Worm (Caenorhabditis elegans) whole organism, L3 larva: Measurements from ENCODE around the gene stc-1.

Experiments
- R02D3.7 ChIP-seq: fragments of 150-350 bp; optimal IDR thresholded peaks from 2 replicates; lab custom pipeline; 2014; ENCODE audit warnings: missing biosample characterization, missing genetic modification characterization
- ama-1 ChIP-seq: fragments of 150-350 bp; optimal IDR thresholded peaks from 2 replicates; lab custom pipeline; 2018
- ceh-28 ChIP-seq: fragments of 150-350 bp; optimal IDR thresholded peaks from 2 replicates; lab custom pipeline; 2014; ENCODE audit warnings: missing biosample characterization, missing genetic modification reagents, missing genetic modification characterization
- ceh-82 ChIP-seq: fragments of 150-350 bp; optimal IDR thresholded peaks from 2 replicates; lab custom pipeline; 2014; ENCODE audit warnings: missing biosample characterization, missing genetic modification characterization
- ceh-9 ChIP-seq: sonication (generic microtip); optimal IDR thresholded peaks from 2 replicates; lab custom pipeline; 2018; ENCODE audit warnings: missing biosample characterization, missing genetic modification characterization
- egl-27 ChIP-seq: sonication (generic microtip); optimal IDR thresholded peaks from 4 replicates; lab custom pipeline; 2017; ENCODE audit warnings: missing biosample characterization, missing genetic modification reagents, missing genetic modification characterization
- egl-5 ChIP-seq: fragments of 150-350 bp; optimal IDR thresholded peaks from 2 replicates; lab custom pipeline; 2017; ENCODE audit warnings: missing biosample characterization, missing genetic modification reagents, missing genetic modification characterization, inconsistent platforms
- elt-1 ChIP-seq: fragments of 150-350 bp; optimal IDR thresholded peaks from 2 replicates; lab custom pipeline; 2014; ENCODE audit warnings: missing biosample characterization, missing genetic modification characterization
- elt-2 ChIP-seq: sonication (generic microtip); optimal IDR thresholded peaks from 2 replicates; lab custom pipeline; 2016; ENCODE audit warnings: missing genetic modification reagents, mild to moderate bottlenecking, missing genetic modification characterization, missing compliant biosample characterization
- elt-3 ChIP-seq, 3 experiments: fragments of 150-350 bp in 1 of 3; sonication (generic microtip) in 2 of 3; optimal IDR thresholded peaks; 2 replicates in 2 of 3; 4 replicates in 1 of 3; lab custom pipeline; 2014 to 2017; ENCODE audit warnings: missing biosample characterization in 3 of 3, missing genetic modification characterization in 3 of 3
- fos-1 ChIP-seq: fragments of 150-350 bp; optimal IDR thresholded peaks from 2 replicates; lab custom pipeline; 2014; ENCODE audit warnings: missing biosample characterization, missing genetic modification characterization
- jun-1 ChIP-seq: fragments of 150-350 bp; optimal IDR thresholded peaks from 2 replicates; lab custom pipeline; 2014; ENCODE audit warnings: missing biosample characterization, missing genetic modification reagents, missing genetic modification characterization
- lin-15B ChIP-seq: fragments of 150-350 bp; optimal IDR thresholded peaks from 2 replicates; lab custom pipeline; 2014; ENCODE audit warnings: missing biosample characterization, missing genetic modification characterization
- lsy-12 ChIP-seq: sonication (generic microtip); optimal IDR thresholded peaks from 2 replicates; lab custom pipeline; 2016; ENCODE audit warnings: mild to moderate bottlenecking, missing genetic modification characterization, missing compliant biosample characterization
- mdl-1 ChIP-seq: fragments of 150-350 bp; optimal IDR thresholded peaks from 2 replicates; lab custom pipeline; 2014; ENCODE audit warnings: missing biosample characterization, missing genetic modification characterization
- nfya-1 ChIP-seq: sonication (generic microtip); optimal IDR thresholded peaks from 2 replicates; lab custom pipeline; 2017; ENCODE audit warnings: missing genetic modification characterization, mild to moderate bottlenecking, missing compliant biosample characterization, antibody characterized with exemption, moderate library complexity; ENCODE audit not compliant: insufficient read depth
- nhr-11 ChIP-seq: fragments of 150-350 bp; optimal IDR thresholded peaks from 2 replicates; lab custom pipeline; 2014; ENCODE audit warnings: missing biosample characterization, missing genetic modification characterization
- nhr-12 ChIP-seq: fragments of 150-350 bp; optimal IDR thresholded peaks from 2 replicates; lab custom pipeline; 2014; ENCODE audit warnings: missing biosample characterization, missing genetic modification characterization
- nhr-23 ChIP-seq: fragments of 150-350 bp; optimal IDR thresholded peaks from 2 replicates; lab custom pipeline; 2014; ENCODE audit warnings: missing biosample characterization, missing genetic modification reagents, missing genetic modification characterization
- nhr-237 ChIP-seq: fragments of 150-350 bp; optimal IDR thresholded peaks from 2 replicates; lab custom pipeline; 2014; ENCODE audit warnings: missing biosample characterization, missing genetic modification characterization
- nhr-25 ChIP-seq: sonication (generic microtip); optimal IDR thresholded peaks from 2 replicates; lab custom pipeline; 2017; ENCODE audit warnings: missing biosample characterization, missing genetic modification characterization
- nhr-28 ChIP-seq: fragments of 150-350 bp; optimal IDR thresholded peaks from 2 replicates; lab custom pipeline; 2014; ENCODE audit warnings: missing biosample characterization, missing genetic modification characterization
- nhr-67 ChIP-seq: fragments of 150-350 bp; optimal IDR thresholded peaks from 2 replicates; lab custom pipeline; 2014; ENCODE audit warnings: missing biosample characterization, missing genetic modification characterization
- nhr-76 ChIP-seq: fragments of 150-350 bp; sonication (generic microtip); optimal IDR thresholded peaks from 5 replicates; lab custom pipeline; 2014; ENCODE audit warnings: missing biosample characterization, missing genetic modification characterization
- nhr-77 ChIP-seq: fragments of 150-350 bp; optimal IDR thresholded peaks from 2 replicates; lab custom pipeline; 2014; ENCODE audit warnings: missing biosample characterization, missing genetic modification characterization
- pha-4 ChIP-seq: fragments of 150-350 bp; optimal IDR thresholded peaks from 2 replicates; lab custom pipeline; 2014; ENCODE audit warnings: missing biosample characterization, missing genetic modification reagents, missing genetic modification characterization
- pqm-1 ChIP-seq: fragments of 150-350 bp; optimal IDR thresholded peaks from 2 replicates; lab custom pipeline; 2017; ENCODE audit warnings: missing biosample characterization, missing genetic modification characterization, inconsistent platforms
- sea-2 ChIP-seq: fragments of 150-350 bp; sonication (generic microtip); optimal IDR thresholded peaks from 4 replicates; lab custom pipeline; 2014; ENCODE audit warnings: missing biosample characterization, missing genetic modification reagents, missing genetic modification characterization
- skn-1 ChIP-seq: fragments of 150-350 bp; optimal IDR thresholded peaks from 2 replicates; lab custom pipeline; 2014; ENCODE audit warnings: missing biosample characterization, missing genetic modification characterization
- snpc-4 ChIP-seq: fragments of 150-350 bp; optimal IDR thresholded peaks from 2 replicates; lab custom pipeline; 2014; ENCODE audit warnings: missing biosample characterization, missing genetic modification characterization
- tbx-2 ChIP-seq: sonication (generic microtip); optimal IDR thresholded peaks from 2 replicates; lab custom pipeline; 2016; ENCODE audit warnings: mild to moderate bottlenecking, missing genetic modification characterization, missing compliant biosample characterization
- unc-62 ChIP-seq: fragments of 150-350 bp; sonication (generic microtip); optimal IDR thresholded peaks from 4 replicates; lab custom pipeline; 2014; ENCODE audit warnings: missing biosample characterization, missing genetic modification reagents, missing genetic modification characterization
- ztf-11 ChIP-seq: fragments of 150-350 bp; optimal IDR thresholded peaks from 2 replicates; lab custom pipeline; 2014; ENCODE audit warnings: missing biosample characterization, missing genetic modification characterization
- ztf-4 ChIP-seq: fragments of 150-350 bp; optimal IDR thresholded peaks from 2 replicates; lab custom pipeline; 2014; ENCODE audit warnings: missing biosample characterization, missing genetic modification characterization

stc-1 gene

DNA sequence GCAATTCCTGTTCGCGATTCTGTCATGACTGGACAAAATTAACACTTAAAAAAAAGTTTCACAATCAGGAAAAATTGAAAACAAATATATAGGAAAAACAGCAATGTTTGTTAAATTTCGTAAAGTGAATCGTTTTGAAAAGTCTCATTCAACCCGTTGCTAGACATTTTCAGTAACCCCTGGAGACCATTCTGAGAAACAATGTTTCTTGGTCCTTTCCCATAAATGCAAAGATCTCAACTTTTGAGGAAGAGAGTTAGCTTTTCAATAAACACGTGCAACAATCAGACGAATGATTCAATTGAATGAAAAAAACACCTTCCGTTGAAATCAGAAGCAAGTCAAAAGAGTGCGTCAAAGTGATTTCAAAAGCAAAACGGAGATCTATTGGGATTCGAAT is 44.1 kb upstream of the stc-1 start, which contains the start of gene F28C6.9:
F28C6.9 (minus strand) TSS at position 101 of the 400 bp plus-strand sequence.
- TF ChIP-seq skn-1: no peak

- TF ChIP-seq sea-2 (no peak), snpc-4 (tag; lab: Kevin White, UChicago) (no peak), nhr-67 (tag; lab: Kevin White, UChicago) (no peak)
- TF ChIP-seq, all 47 proteins: peak for 0
Observed at ce11 chrII:8607662-8608061, 41.7 kb upstream of the stc-1 start, which contains the start of gene F28C6.10. TSS of gene F28C6.10 (plus strand) at chrII:8607962.

DNA sequence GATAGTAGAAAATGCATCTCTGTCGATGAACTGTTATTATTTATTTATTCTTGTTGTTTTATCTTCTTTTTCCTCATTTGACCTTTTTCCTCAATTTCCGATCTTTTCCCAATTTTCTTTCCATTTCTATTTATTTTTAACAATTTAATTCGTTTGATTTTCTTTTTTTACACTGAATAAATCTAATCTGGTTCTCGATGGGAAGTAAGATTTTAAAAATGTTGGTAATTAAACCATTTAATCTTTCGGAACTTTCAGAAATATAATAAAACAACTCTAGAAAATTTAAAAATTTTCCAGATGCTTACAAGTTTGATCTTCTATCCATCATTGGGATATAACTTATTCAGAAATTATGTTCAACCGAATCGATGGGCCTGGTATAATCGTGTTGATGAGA is 40.6 kb upstream of the stc-1 start, which contains the start of gene F28C6.8:
F28C6.8 (plus strand) TSS at position 301 of the 400 bp plus-strand sequence.
- no peak for TF ChIP-seq R02D3.7 (tag; lab: Kevin White, UChicago)
- TF ChIP-seq lsy-12 (tag; lab: Kevin White, UChicago): no peak
- no peak for TF ChIP-seq nhr-77 (tag; lab: Kevin White, UChicago)
- no peak for TF ChIP-seq nhr-237 (tag; lab: Kevin White, UChicago)
- TF ChIP-seq nhr-76 (tag; lab: Kevin White, UChicago): no peak
- no peak for TF ChIP-seq egl-5
- TF ChIP-seq nhr-12 (tag; lab: Kevin White, UChicago): no peak
- no peak for TF ChIP-seq egl-27 (tag; lab: Kevin White, UChicago)
- no peak for TF ChIP-seq lin-15B (tag; lab: Kevin White, UChicago)
- no peak for TF ChIP-seq elt-2 (tag; lab: Kevin White, UChicago)
- TF ChIP-seq nhr-23 (tag; lab: Kevin White, UChicago): no peak
- TF ChIP-seq fos-1 (tag; lab: Kevin White, UChicago): no peak
- TF ChIP-seq ceh-28 (tag; lab: Kevin White, UChicago): no peak
- no peak for TF ChIP-seq nhr-11 (tag; lab: Kevin White, UChicago)
- no peak for TF ChIP-seq nfya-1 (tag; lab: Kevin White, UChicago)

DNA sequence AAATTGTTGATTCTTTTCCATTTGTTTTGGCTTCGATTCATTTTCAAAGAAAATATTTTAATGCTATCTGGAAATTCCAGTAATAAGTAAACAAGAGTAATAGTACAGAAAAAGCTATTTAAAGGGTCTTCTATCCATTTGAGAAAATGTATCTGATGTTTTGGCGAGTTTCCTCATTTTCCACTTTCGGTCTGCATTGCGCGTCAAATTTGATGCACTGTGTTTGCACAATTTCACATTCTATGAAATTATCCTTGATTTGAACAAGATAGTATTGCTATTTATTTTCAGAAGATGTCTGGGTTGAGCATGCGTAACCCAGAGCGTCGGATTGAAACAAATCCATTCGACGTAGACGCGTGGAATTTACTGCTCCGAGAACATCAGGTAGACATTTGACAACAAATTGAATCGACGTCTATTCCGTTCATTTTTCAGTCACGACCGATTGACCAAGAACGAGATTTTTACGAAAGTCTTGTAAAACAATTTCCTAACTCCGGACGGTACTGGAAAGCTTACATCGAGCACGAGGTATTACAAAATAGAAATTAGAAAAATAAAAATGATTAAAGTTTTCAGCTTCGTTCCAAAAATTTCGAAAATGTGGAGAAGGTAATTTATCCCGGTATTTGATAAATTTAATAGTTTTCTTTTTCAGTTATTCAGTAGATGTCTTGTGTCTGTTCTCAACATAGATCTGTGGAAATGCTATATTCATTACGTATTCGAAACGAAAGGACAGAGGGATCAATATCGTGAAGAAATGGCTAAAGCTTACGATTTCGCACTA is 37.8 kb upstream of the stc-1 start, which contains the start of gene suf-1:
suf-1 (plus strand) TSS at position 280 of the 793 bp plus-strand sequence.
- no peak for TF ChIP-seq mdl-1 (tag; lab: Kevin White, UChicago)
- TF ChIP-seq pha-4 (tag; lab: Kevin White, UChicago): no peak
- no peak for TF ChIP-seq nhr-28 (tag; lab: Kevin White, UChicago)
- TF ChIP-seq egl-27 (tag; lab: Kevin White, UChicago): no peak
- TF ChIP-seq pqm-1 (tag; lab: Kevin White, UChicago): no peak
- TF ChIP-seq ztf-4 (tag; lab: Kevin White, UChicago): no peak
- no peak for TF ChIP-seq fos-1 (tag; lab: Kevin White, UChicago)
- TF ChIP-seq nhr-25: no peak
- peak; percentile 24 for TF ChIP-seq elt-2 (tag; lab: Kevin White, UChicago)
- no peak for TF ChIP-seq nhr-23 (tag; lab: Kevin White, UChicago)
- peak; percentile 22 for TF ChIP-seq ceh-82 (tag; lab: Kevin White, UChicago)
- no peak for TF ChIP-seq elt-3 (tag; optimal IDR thresholded peaks at IDR 0.05; lab: Kevin White, UChicago)
- TF ChIP-seq snpc-4 (tag; lab: Kevin White, UChicago): no peak
- TF ChIP-seq skn-1: no peak
- no peak for TF ChIP-seq lin-15B (tag; lab: Kevin White, UChicago)
- TF ChIP-seq tbx-2 (tag; lab: Kevin White, UChicago): no peak
- no peak for TF ChIP-seq egl-5
- TF ChIP-seq ceh-9 (tag; lab: Kevin White, UChicago): no peak
- TF ChIP-seq nhr-77 (tag; lab: Kevin White, UChicago): no peak
- peak; percentile 30 for TF ChIP-seq ama-1 (lab: Kevin White, UChicago)
- no peak for TF ChIP-seq nhr-237 (tag; lab: Kevin White, UChicago)
- no peak for TF ChIP-seq unc-62 (GFP tag; lab: Kevin White, UChicago)
- no peak for TF ChIP-seq ztf-11
- TF ChIP-seq jun-1 (tag; lab: Kevin White, UChicago): no peak
- TF ChIP-seq nhr-76 (tag; lab: Kevin White, UChicago): peak; percentile 18
- TF ChIP-seq elt-1: no peak
- peak; percentile 11 for TF ChIP-seq lsy-12 (tag; lab: Kevin White, UChicago)
